Worm (Caenorhabditis elegans) whole organism, L2 larva: Measurements from ENCODE around the gene K07H8.11.

Source experiments
- C34F6.9 ChIP-seq: fragments of 150-350 bp; optimal IDR thresholded peaks from 2 replicates; lab custom pipeline; 2014; ENCODE audit warnings: missing biosample characterization, missing genetic modification characterization
- F13H6.1 ChIP-seq: sonication (generic microtip); optimal IDR thresholded peaks from 2 replicates; lab custom pipeline; 2016; ENCODE audit warnings: missing genetic modification characterization, missing compliant biosample characterization
- Y55F3AM.14 ChIP-seq: fragments of 200-800 bp; sonication (Bioruptor generic); optimal IDR thresholded peaks from 2 replicates; lab custom pipeline; 2018; ENCODE audit warnings: mild to moderate bottlenecking, missing genetic modification characterization, missing compliant biosample characterization
- ZK546.5 ChIP-seq: sonication (generic microtip); optimal IDR thresholded peaks from 2 replicates; lab custom pipeline; 2017; ENCODE audit warnings: missing biosample characterization, missing genetic modification characterization
- ama-1 ChIP-seq: fragments of 150-350 bp; optimal IDR thresholded peaks from 2 replicates; lab custom pipeline; 2018; ENCODE audit warnings: inconsistent platforms
- blmp-1 ChIP-seq: sonication (generic microtip); optimal IDR thresholded peaks from 2 replicates; lab custom pipeline; 2017; ENCODE audit warnings: missing genetic modification characterization, mild to moderate bottlenecking, missing compliant biosample characterization, antibody characterized with exemption, moderate library complexity; ENCODE audit not compliant: insufficient read depth
- ceh-16 ChIP-seq: fragments of 150-350 bp; optimal IDR thresholded peaks from 2 replicates; lab custom pipeline; 2014; ENCODE audit warnings: missing biosample characterization, missing genetic modification characterization
- crh-2 ChIP-seq: sonication (generic microtip); optimal IDR thresholded peaks from 2 replicates; lab custom pipeline; 2017; ENCODE audit warnings: missing biosample characterization, missing genetic modification characterization
- dmd-4 ChIP-seq: sonication (generic microtip); optimal IDR thresholded peaks from 2 replicates; lab custom pipeline; 2017; ENCODE audit warnings: missing biosample characterization, missing genetic modification characterization
- egl-27 ChIP-seq: sonication (generic microtip); optimal IDR thresholded peaks from 3 replicates; lab custom pipeline; 2017; ENCODE audit warnings: missing biosample characterization, missing genetic modification reagents, missing genetic modification characterization
- elt-1 ChIP-seq: fragments of 150-350 bp; optimal IDR thresholded peaks from 2 replicates; lab custom pipeline; 2014; ENCODE audit warnings: missing biosample characterization, missing genetic modification characterization
- elt-3 ChIP-seq: sonication (generic microtip); optimal IDR thresholded peaks from 2 replicates; lab custom pipeline; 2017; ENCODE audit warnings: missing biosample characterization, missing genetic modification characterization
- fos-1 ChIP-seq: fragments of 150-350 bp; optimal IDR thresholded peaks from 2 replicates; lab custom pipeline; 2014; ENCODE audit warnings: missing biosample characterization, missing genetic modification characterization
- gmeb-1 ChIP-seq: fragments of 150-350 bp; optimal IDR thresholded peaks from 2 replicates; lab custom pipeline; 2014; ENCODE audit warnings: missing biosample characterization, missing genetic modification characterization
- lin-11 ChIP-seq: fragments of 150-350 bp; sonication (generic microtip); optimal IDR thresholded peaks from 2 replicates; lab custom pipeline; 2014; ENCODE audit warnings: missing biosample characterization, missing genetic modification characterization, inconsistent platforms, mixed read lengths
- lin-13 ChIP-seq: fragments of 150-350 bp; optimal IDR thresholded peaks from 2 replicates; lab custom pipeline; 2014; ENCODE audit warnings: missing biosample characterization, missing genetic modification reagents, missing genetic modification characterization
- lin-39 ChIP-seq: fragments of 150-350 bp; optimal IDR thresholded peaks from 2 replicates; lab custom pipeline; 2014; ENCODE audit warnings: missing biosample characterization, missing genetic modification reagents, missing genetic modification characterization
- lsy-2 ChIP-seq, 2 experiments: fragments of 150-350 bp in 1 of 2; sonication (generic microtip) in 1 of 2; optimal IDR thresholded peaks; 2 replicates each; lab custom pipeline; 2014 to 2017; ENCODE audit warnings: missing biosample characterization in 2 of 2, missing genetic modification characterization in 2 of 2
- mab-5 ChIP-seq: fragments of 150-350 bp; optimal IDR thresholded peaks from 2 replicates; lab custom pipeline; 2014; ENCODE audit warnings: missing biosample characterization, missing genetic modification characterization
- mbf-1 ChIP-seq: sonication (generic microtip); optimal IDR thresholded peaks from 2 replicates; lab custom pipeline; 2017; ENCODE audit warnings: missing biosample characterization, missing genetic modification characterization
- mdl-1 ChIP-seq, 2 experiments: fragments of 150-350 bp in 1 of 2; sonication (generic microtip) in 1 of 2; optimal IDR thresholded peaks; 2 replicates each; lab custom pipeline; 2017; ENCODE audit warnings: missing biosample characterization in 2 of 2, missing genetic modification characterization in 2 of 2
- nhr-10 ChIP-seq: sonication (generic microtip); optimal IDR thresholded peaks from 2 replicates; lab custom pipeline; 2017; ENCODE audit warnings: missing biosample characterization, missing genetic modification characterization
- nhr-11 ChIP-seq: fragments of 150-350 bp; optimal IDR thresholded peaks from 2 replicates; lab custom pipeline; 2014; ENCODE audit warnings: missing biosample characterization, missing genetic modification characterization
- nhr-12 ChIP-seq: fragments of 150-350 bp; optimal IDR thresholded peaks from 2 replicates; lab custom pipeline; 2014; ENCODE audit warnings: missing biosample characterization, missing genetic modification characterization
- nhr-129 ChIP-seq: fragments of 150-350 bp; optimal IDR thresholded peaks from 2 replicates; lab custom pipeline; 2014; ENCODE audit warnings: missing biosample characterization, missing genetic modification characterization
- nhr-21 ChIP-seq: fragments of 150-350 bp; optimal IDR thresholded peaks from 2 replicates; lab custom pipeline; 2014; ENCODE audit warnings: missing biosample characterization, missing genetic modification characterization
- nhr-23 ChIP-seq: fragments of 150-350 bp; optimal IDR thresholded peaks from 2 replicates; lab custom pipeline; 2014; ENCODE audit warnings: missing biosample characterization, missing genetic modification reagents, missing genetic modification characterization
- nhr-237 ChIP-seq: fragments of 150-350 bp; optimal IDR thresholded peaks from 2 replicates; lab custom pipeline; 2014; ENCODE audit warnings: missing biosample characterization, missing genetic modification characterization
- nhr-25 ChIP-seq: fragments of 150-350 bp; sonication (generic microtip); optimal IDR thresholded peaks from 3 replicates; lab custom pipeline; 2014; ENCODE audit warnings: missing biosample characterization, missing genetic modification characterization
- nhr-6 ChIP-seq: fragments of 150-350 bp; optimal IDR thresholded peaks from 2 replicates; lab custom pipeline; 2014; ENCODE audit warnings: missing biosample characterization, missing genetic modification characterization
- nhr-77 ChIP-seq: fragments of 150-350 bp; optimal IDR thresholded peaks from 2 replicates; lab custom pipeline; 2014; ENCODE audit warnings: missing biosample characterization, missing genetic modification characterization
- peb-1 ChIP-seq: fragments of 150-350 bp; optimal IDR thresholded peaks from 2 replicates; lab custom pipeline; 2014; ENCODE audit warnings: missing biosample characterization, missing genetic modification characterization
- sem-4 ChIP-seq: fragments of 150-350 bp; optimal IDR thresholded peaks from 2 replicates; lab custom pipeline; 2014; ENCODE audit warnings: missing biosample characterization, missing genetic modification reagents, missing genetic modification characterization
- skn-1 ChIP-seq: sonication (generic microtip); optimal IDR thresholded peaks from 2 replicates; lab custom pipeline; 2017; ENCODE audit warnings: missing biosample characterization, missing genetic modification characterization
- sma-3 ChIP-seq: sonication (generic microtip); optimal IDR thresholded peaks from 2 replicates; lab custom pipeline; 2016; ENCODE audit warnings: missing genetic modification reagents, missing genetic modification characterization, missing compliant biosample characterization
- sma-9 ChIP-seq, 2 experiments: fragments of 150-350 bp in 1 of 2; sonication (generic microtip) in 1 of 2; optimal IDR thresholded peaks; 2 replicates each; lab custom pipeline; 2014 to 2016; ENCODE audit warnings: missing genetic modification characterization in 2 of 2, mild to moderate bottlenecking in 1 of 2, missing biosample characterization in 1 of 2, missing compliant biosample characterization in 1 of 2, missing genetic modification reagents in 1 of 2, moderate library complexity in 1 of 2
- unc-55 ChIP-seq: fragments of 150-350 bp; sonication (generic microtip); optimal IDR thresholded peaks from 3 replicates; lab custom pipeline; 2014; ENCODE audit warnings: missing biosample characterization, missing genetic modification reagents, missing genetic modification characterization
- zag-1 ChIP-seq: fragments of 150-350 bp; optimal IDR thresholded peaks from 2 replicates; lab custom pipeline; 2014; ENCODE audit warnings: missing biosample characterization, missing genetic modification characterization
- ztf-1 ChIP-seq: fragments of 200-800 bp; sonication (Bioruptor generic); conservative IDR thresholded peaks from 2 replicates; pipeline ENCODE4 v1.3.6; 2022; ENCODE audit warnings: missing genetic modification characterization, missing compliant biosample characterization
- ztf-4 ChIP-seq: fragments of 150-350 bp; optimal IDR thresholded peaks from 2 replicates; lab custom pipeline; 2014; ENCODE audit warnings: missing biosample characterization, missing genetic modification characterization

K07H8.11 gene

DNA sequence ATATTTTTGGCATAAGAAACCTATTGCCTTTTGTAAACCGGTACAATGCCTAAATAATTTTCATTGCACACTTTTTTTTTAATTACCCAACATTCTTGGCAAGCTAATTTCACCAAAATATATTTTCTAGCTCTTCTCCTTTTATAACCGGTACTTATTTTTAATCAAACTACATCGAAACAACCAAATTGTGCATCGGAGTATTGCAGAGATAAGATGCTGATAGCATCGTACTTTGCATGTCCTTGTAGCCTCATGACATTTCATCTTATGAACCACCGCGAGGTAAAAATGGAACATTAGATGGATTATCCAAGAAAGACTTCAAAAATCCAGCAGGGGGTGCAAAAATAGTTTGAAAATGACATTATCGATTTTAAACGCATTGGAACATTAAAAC, 19.9 kb downstream of the K07H8.11 start:
- TF ChIP-seq lin-13 (GFP tag; lab: Kevin White, UChicago) = no peak
- no peak for TF ChIP-seq mab-5 (tag; lab: Kevin White, UChicago)
- no peak for TF ChIP-seq nhr-6 (tag; lab: Kevin White, UChicago)
- peak; percentile 89 for TF ChIP-seq elt-1 (tag; lab: Kevin White, UChicago)
- TF ChIP-seq zag-1 (tag; lab: Kevin White, UChicago) = no peak
- no peak for TF ChIP-seq nhr-21 (tag; lab: Kevin White, UChicago)
- TF ChIP-seq nhr-25 (tag; lab: Kevin White, UChicago) = no peak
- TF ChIP-seq dmd-4 (tag; lab: Kevin White, UChicago) = no peak
- peak; percentile 37 for TF ChIP-seq fos-1 (tag; lab: Kevin White, UChicago)
- TF ChIP-seq elt-3 (tag; lab: Kevin White, UChicago) = no peak
- TF ChIP-seq sma-9 (GFP tag; optimal IDR thresholded peaks at IDR 0.05; lab: Kevin White, UChicago) = peak; percentile 54
- TF ChIP-seq sma-9 (tag; optimal IDR thresholded peaks at IDR 0.05; lab: Kevin White, UChicago) = no peak
- no peak for TF ChIP-seq ceh-16 (tag; lab: Kevin White, UChicago)
- TF ChIP-seq nhr-77 (tag; lab: Kevin White, UChicago) = no peak
- TF ChIP-seq ZK546.5 (tag; lab: Kevin White, UChicago) = no peak
- no peak for TF ChIP-seq ama-1 (lab: Kevin White, UChicago)
- TF ChIP-seq nhr-23 (tag; lab: Kevin White, UChicago) = no peak

- TF ChIP-seq lsy-2 (tag; optimal IDR thresholded peaks at IDR 0.05; lab: Kevin White, UChicago) = peak in 1 of 2 experiments; percentile 0
- TF ChIP-seq lin-39 (tag; lab: Kevin White, UChicago) = no peak
- no peak for TF ChIP-seq ztf-1
- TF ChIP-seq peb-1 = no peak
- no peak for TF ChIP-seq elt-1 (tag; lab: Kevin White, UChicago)
- TF ChIP-seq nhr-21 (tag; lab: Kevin White, UChicago) = peak; percentile 51
- TF ChIP-seq nhr-11 (tag; lab: Kevin White, UChicago) = no peak
- no peak for TF ChIP-seq C34F6.9 (tag; lab: Kevin White, UChicago)
These were observed 20.9 kb downstream of the K07H8.11 start for ce11 chrIV:8254193-8254592.

- TF ChIP-seq elt-1 (tag; lab: Kevin White, UChicago) (no peak), zag-1 (tag; lab: Kevin White, UChicago) (no peak), mdl-1 (tag; optimal IDR thresholded peaks at IDR 0.05; lab: Kevin White, UChicago) (peak; percentile 52 to 66), peb-1 (no peak), nhr-129 (peak; percentile 81), fos-1 (tag; lab: Kevin White, UChicago) (peak; percentile 66), F13H6.1 (tag; lab: Kevin White, UChicago) (peak; percentile 63), lin-13 (GFP tag; lab: Kevin White, UChicago) (peak; percentile 46), nhr-21 (tag; lab: Kevin White, UChicago) (peak; percentile 77), C34F6.9 (tag; lab: Kevin White, UChicago) (peak; percentile 62), sma-3 (peak; percentile 56), nhr-237 (no peak), skn-1 (tag; lab: Kevin White, UChicago) (peak; percentile 18), gmeb-1 (tag; lab: Kevin White, UChicago) (peak; percentile 53), dmd-4 (tag; lab: Kevin White, UChicago) (no peak), sem-4 (tag; lab: Kevin White, UChicago) (peak; percentile 35), nhr-6 (tag; lab: Kevin White, UChicago) (no peak), lin-39 (tag; lab: Kevin White, UChicago) (no peak), crh-2 (tag; lab: Kevin White, UChicago) (peak; percentile 58), lsy-2 (tag; optimal IDR thresholded peaks at IDR 0.05; lab: Kevin White, UChicago) (peak; percentile 45 to 65), ama-1 (lab: Kevin White, UChicago) (no peak), mab-5 (tag; lab: Kevin White, UChicago) (peak; percentile 25), lin-11 (peak; percentile 66), elt-3 (tag; lab: Kevin White, UChicago) (no peak), nhr-23 (tag; lab: Kevin White, UChicago) (no peak), ceh-16 (tag; lab: Kevin White, UChicago) (peak; percentile 15), nhr-12 (tag; lab: Kevin White, UChicago) (no peak), sma-9 (GFP tag; optimal IDR thresholded peaks at IDR 0.05; lab: Kevin White, UChicago) (peak; percentile 75), sma-9 (tag; optimal IDR thresholded peaks at IDR 0.05; lab: Kevin White, UChicago) (no peak), nhr-10 (tag; lab: Kevin White, UChicago) (no peak), ztf-4 (tag; lab: Kevin White, UChicago) (no peak), nhr-25 (tag; lab: Kevin White, UChicago) (peak; percentile 26), nhr-11 (tag; lab: Kevin White, UChicago) (no peak), egl-27 (tag; lab: Kevin White, UChicago) (no peak), Y55F3AM.14 (GFP tag; lab: Kevin White, UChicago) (peak; percentile 47), ztf-1 (no peak), mbf-1 (tag; lab: Kevin White, UChicago) (no peak), blmp-1 (no peak), unc-55 (peak; percentile 90)
These were observed 22.3 kb downstream of the K07H8.11 start for ce11 chrIV:8252856-8253255.
